Worm (Caenorhabditis elegans) whole organism, L3 larva: ENCODE data around the gene amt-2.

Source experiments
- R02D3.7 ChIP-seq: fragments of 150-350 bp; optimal IDR thresholded peaks from 2 replicates; lab custom pipeline; 2014; ENCODE audit warnings: missing biosample characterization, missing genetic modification characterization
- ZK546.5 ChIP-seq: sonication (generic microtip); optimal IDR thresholded peaks from 2 replicates; lab custom pipeline; 2017; ENCODE audit warnings: missing biosample characterization, missing genetic modification characterization
- aly-2 ChIP-seq: fragments of 150-350 bp; optimal IDR thresholded peaks from 2 replicates; lab custom pipeline; 2014; ENCODE audit warnings: missing biosample characterization, missing genetic modification characterization
- ama-1 ChIP-seq: fragments of 150-350 bp; optimal IDR thresholded peaks from 2 replicates; lab custom pipeline; 2018
- ceh-16 ChIP-seq: sonication (generic microtip); optimal IDR thresholded peaks from 2 replicates; lab custom pipeline; 2017; ENCODE audit warnings: missing biosample characterization, missing genetic modification characterization
- ceh-9 ChIP-seq: sonication (generic microtip); optimal IDR thresholded peaks from 2 replicates; lab custom pipeline; 2018; ENCODE audit warnings: missing biosample characterization, missing genetic modification characterization
- daf-12 ChIP-seq: fragments of 150-350 bp; optimal IDR thresholded peaks from 2 replicates; lab custom pipeline; 2014; ENCODE audit warnings: missing biosample characterization, missing genetic modification reagents, missing genetic modification characterization
- egl-27 ChIP-seq: sonication (generic microtip); optimal IDR thresholded peaks from 4 replicates; lab custom pipeline; 2017; ENCODE audit warnings: missing biosample characterization, missing genetic modification reagents, missing genetic modification characterization
- egl-5 ChIP-seq: fragments of 150-350 bp; optimal IDR thresholded peaks from 2 replicates; lab custom pipeline; 2017; ENCODE audit warnings: missing biosample characterization, missing genetic modification reagents, missing genetic modification characterization, inconsistent platforms
- elt-3 ChIP-seq, 3 experiments: fragments of 150-350 bp in 1 of 3; sonication (generic microtip) in 2 of 3; optimal IDR thresholded peaks; 2 replicates in 2 of 3; 4 replicates in 1 of 3; lab custom pipeline; 2014 to 2017; ENCODE audit warnings: missing biosample characterization in 3 of 3, missing genetic modification characterization in 3 of 3
- eor-1 ChIP-seq, 2 experiments: fragments of 150-350 bp; optimal IDR thresholded peaks; 2 replicates each; lab custom pipeline; 2014 to 2018; ENCODE audit warnings: missing biosample characterization in 2 of 2, missing genetic modification characterization in 2 of 2
- fkh-2 ChIP-seq: fragments of 150-350 bp; optimal IDR thresholded peaks from 2 replicates; lab custom pipeline; 2014; ENCODE audit warnings: missing biosample characterization, missing genetic modification reagents, missing genetic modification characterization
- fos-1 ChIP-seq: fragments of 150-350 bp; optimal IDR thresholded peaks from 2 replicates; lab custom pipeline; 2014; ENCODE audit warnings: missing biosample characterization, missing genetic modification characterization
- hmg-11 ChIP-seq: sonication (generic microtip); optimal IDR thresholded peaks from 2 replicates; lab custom pipeline; 2016; ENCODE audit warnings: missing genetic modification characterization, missing compliant biosample characterization
- jun-1 ChIP-seq: fragments of 150-350 bp; optimal IDR thresholded peaks from 2 replicates; lab custom pipeline; 2014; ENCODE audit warnings: missing biosample characterization, missing genetic modification reagents, missing genetic modification characterization
- lin-39 ChIP-seq: fragments of 150-350 bp; optimal IDR thresholded peaks from 2 replicates; lab custom pipeline; 2018; ENCODE audit warnings: missing biosample characterization, missing genetic modification reagents, missing genetic modification characterization
- lsy-12 ChIP-seq: sonication (generic microtip); optimal IDR thresholded peaks from 2 replicates; lab custom pipeline; 2016; ENCODE audit warnings: mild to moderate bottlenecking, missing genetic modification characterization, missing compliant biosample characterization
- mdl-1 ChIP-seq: fragments of 150-350 bp; optimal IDR thresholded peaks from 2 replicates; lab custom pipeline; 2014; ENCODE audit warnings: missing biosample characterization, missing genetic modification characterization
- mml-1 ChIP-seq: fragments of 150-350 bp; sonication (generic microtip); optimal IDR thresholded peaks from 3 replicates; lab custom pipeline; 2014; ENCODE audit warnings: missing biosample characterization, missing genetic modification characterization
- nfya-1 ChIP-seq: sonication (generic microtip); optimal IDR thresholded peaks from 2 replicates; lab custom pipeline; 2017; ENCODE audit warnings: missing genetic modification characterization, mild to moderate bottlenecking, missing compliant biosample characterization, antibody characterized with exemption, moderate library complexity; ENCODE audit not compliant: insufficient read depth
- nhr-11 ChIP-seq: fragments of 150-350 bp; optimal IDR thresholded peaks from 2 replicates; lab custom pipeline; 2014; ENCODE audit warnings: missing biosample characterization, missing genetic modification characterization
- nhr-12 ChIP-seq: fragments of 150-350 bp; optimal IDR thresholded peaks from 2 replicates; lab custom pipeline; 2014; ENCODE audit warnings: missing biosample characterization, missing genetic modification characterization
- nhr-23 ChIP-seq: fragments of 150-350 bp; optimal IDR thresholded peaks from 2 replicates; lab custom pipeline; 2014; ENCODE audit warnings: missing biosample characterization, missing genetic modification reagents, missing genetic modification characterization
- nhr-25 ChIP-seq: sonication (generic microtip); optimal IDR thresholded peaks from 2 replicates; lab custom pipeline; 2017; ENCODE audit warnings: missing biosample characterization, missing genetic modification characterization
- nhr-43 ChIP-seq: sonication (generic microtip); optimal IDR thresholded peaks from 2 replicates; lab custom pipeline; 2016; ENCODE audit warnings: mild to moderate bottlenecking, missing genetic modification characterization, missing compliant biosample characterization; ENCODE audit not compliant: poor library complexity, severe bottlenecking
- nhr-67 ChIP-seq: fragments of 150-350 bp; optimal IDR thresholded peaks from 2 replicates; lab custom pipeline; 2014; ENCODE audit warnings: missing biosample characterization, missing genetic modification characterization
- nhr-76 ChIP-seq: fragments of 150-350 bp; sonication (generic microtip); optimal IDR thresholded peaks from 5 replicates; lab custom pipeline; 2014; ENCODE audit warnings: missing biosample characterization, missing genetic modification characterization
- nhr-77 ChIP-seq: fragments of 150-350 bp; optimal IDR thresholded peaks from 2 replicates; lab custom pipeline; 2014; ENCODE audit warnings: missing biosample characterization, missing genetic modification characterization
- pha-4 ChIP-seq: fragments of 150-350 bp; optimal IDR thresholded peaks from 2 replicates; lab custom pipeline; 2014; ENCODE audit warnings: missing biosample characterization, missing genetic modification reagents, missing genetic modification characterization
- pqm-1 ChIP-seq: fragments of 150-350 bp; optimal IDR thresholded peaks from 2 replicates; lab custom pipeline; 2017; ENCODE audit warnings: missing biosample characterization, missing genetic modification characterization, inconsistent platforms
- skn-1 ChIP-seq: fragments of 150-350 bp; optimal IDR thresholded peaks from 2 replicates; lab custom pipeline; 2014; ENCODE audit warnings: missing biosample characterization, missing genetic modification characterization
- tbx-2 ChIP-seq: sonication (generic microtip); optimal IDR thresholded peaks from 2 replicates; lab custom pipeline; 2016; ENCODE audit warnings: mild to moderate bottlenecking, missing genetic modification characterization, missing compliant biosample characterization
- unc-62 ChIP-seq: fragments of 150-350 bp; sonication (generic microtip); optimal IDR thresholded peaks from 4 replicates; lab custom pipeline; 2014; ENCODE audit warnings: missing biosample characterization, missing genetic modification reagents, missing genetic modification characterization
- zag-1 ChIP-seq: fragments of 150-350 bp; optimal IDR thresholded peaks from 2 replicates; lab custom pipeline; 2014; ENCODE audit warnings: missing biosample characterization, missing genetic modification characterization
- ztf-11 ChIP-seq: fragments of 150-350 bp; optimal IDR thresholded peaks from 2 replicates; lab custom pipeline; 2014; ENCODE audit warnings: missing biosample characterization, missing genetic modification characterization
- ztf-4 ChIP-seq: fragments of 150-350 bp; optimal IDR thresholded peaks from 2 replicates; lab custom pipeline; 2014; ENCODE audit warnings: missing biosample characterization, missing genetic modification characterization

The amt-2 gene

ce11 chrIV:13080185-13080584 is 38.0 kb downstream of the amt-2 start:
- TF ChIP-seq mml-1 (tag; lab: Kevin White, UChicago) (no peak), ama-1 (peak; percentile 24), nhr-11 (tag; lab: Kevin White, UChicago) (peak; percentile 34), egl-27 (tag; lab: Kevin White, UChicago) (no peak), R02D3.7 (tag; lab: Kevin White, UChicago) (no peak), nhr-25 (tag; lab: Kevin White, UChicago) (peak; percentile 30), nhr-43 (tag; lab: Kevin White, UChicago) (peak; percentile 57), zag-1 (tag; lab: Kevin White, UChicago) (no peak), nfya-1 (tag; lab: Kevin White, UChicago) (peak; percentile 18), nhr-23 (tag; lab: Kevin White, UChicago) (peak; percentile 63), elt-3 (tag; optimal IDR thresholded peaks at IDR 0.05; lab: Kevin White, UChicago) (peak in 1 of 3 experiments; percentile 12)

- no peak for TF ChIP-seq eor-1 (tag; optimal IDR thresholded peaks at IDR 0.05; lab: Kevin White, UChicago)
- TF ChIP-seq nhr-25 (tag; lab: Kevin White, UChicago), result peak; percentile 7
Measured at ce11 chrIV:13080861-13081260, 38.7 kb downstream of the amt-2 start.

ce11 chrIV:13082106-13082505 is 39.9 kb downstream of the amt-2 start:
- no peak for TF ChIP-seq daf-12
- TF ChIP-seq ama-1, result peak; percentile 61
- peak; percentile 6 for TF ChIP-seq nhr-23 (tag; lab: Kevin White, UChicago)
- TF ChIP-seq aly-2 (tag; lab: Kevin White, UChicago), result no peak
- TF ChIP-seq nhr-25 (tag; lab: Kevin White, UChicago), result peak; percentile 38

ce11 chrIV:13082836-13083763 is 40.9 kb downstream of the amt-2 start:
- TF ChIP-seq mdl-1 (tag; lab: Kevin White, UChicago), result no peak
- peak in 1 of 3 experiments; percentile 38 for TF ChIP-seq elt-3 (tag; optimal IDR thresholded peaks at IDR 0.05; lab: Kevin White, UChicago)
- no peak for TF ChIP-seq nhr-12
- no peak for TF ChIP-seq nhr-67 (tag; lab: Kevin White, UChicago)
- TF ChIP-seq tbx-2, result no peak
- peak; percentile 45 for TF ChIP-seq lsy-12 (tag; lab: Kevin White, UChicago)
- no peak for TF ChIP-seq ZK546.5 (tag; lab: Kevin White, UChicago)
- no peak for TF ChIP-seq ceh-9
- TF ChIP-seq skn-1 (tag; lab: Kevin White, UChicago), result no peak
- no peak for TF ChIP-seq nhr-76 (tag; lab: Kevin White, UChicago)
- no peak for TF ChIP-seq aly-2 (tag; lab: Kevin White, UChicago)
- TF ChIP-seq ztf-4, result peak; percentile 55
- no peak for TF ChIP-seq daf-12
- no peak for TF ChIP-seq ceh-16 (tag; lab: Kevin White, UChicago)
- TF ChIP-seq ama-1, result peak; percentile 86
- peak; percentile 3 for TF ChIP-seq nhr-25 (tag; lab: Kevin White, UChicago)
- TF ChIP-seq fos-1, result no peak
- TF ChIP-seq nhr-11 (tag; lab: Kevin White, UChicago), result no peak
- no peak for TF ChIP-seq unc-62
- TF ChIP-seq fkh-2 (tag; lab: Kevin White, UChicago), result no peak
- TF ChIP-seq R02D3.7 (tag; lab: Kevin White, UChicago), result no peak
- TF ChIP-seq zag-1 (tag; lab: Kevin White, UChicago), result no peak
- TF ChIP-seq eor-1 (tag; optimal IDR thresholded peaks at IDR 0.05; lab: Kevin White, UChicago), result no peak
- peak; percentile 24 for TF ChIP-seq pha-4 (tag; lab: Kevin White, UChicago)
- peak; percentile 82 for TF ChIP-seq nhr-43 (tag; lab: Kevin White, UChicago)
- TF ChIP-seq hmg-11 (tag; lab: Kevin White, UChicago), result no peak
- TF ChIP-seq ztf-11 (tag; lab: Kevin White, UChicago), result no peak
- no peak for TF ChIP-seq pqm-1 (tag; lab: Kevin White, UChicago)
- no peak for TF ChIP-seq nhr-77
- no peak for TF ChIP-seq jun-1
- no peak for TF ChIP-seq egl-5 (tag; lab: Kevin White, UChicago)
- TF ChIP-seq lin-39, result no peak
